Fruit fly (Drosophila melanogaster): ENCODE data around the gene ppk7.

dm6 chr2L:6351809-6352182, 2.3 kb downstream of the ppk7 start:
- no peak for TF ChIP-seq psq (optimal IDR thresholded peaks at IDR 0.05)
- TF ChIP-seq h (optimal IDR thresholded peaks at IDR 0.05), result no peak
- TF ChIP-seq Sin3A (optimal IDR thresholded peaks at IDR 0.05), result no peak

Data from Kc167 (cell line).